Worm (Caenorhabditis elegans) whole organism, L3 larva: ENCODE data around the gene plk-3.
A peak's percentile ranks its signal among the peaks of the same experiment; 100 is the strongest.

Source experiments
- ama-1 ChIP-seq: fragments of 150-350 bp; optimal IDR thresholded peaks from 2 replicates; lab custom pipeline; 2018
- lin-39 ChIP-seq: fragments of 150-350 bp; optimal IDR thresholded peaks from 2 replicates; lab custom pipeline; 2018; ENCODE audit warnings: missing biosample characterization, missing genetic modification reagents, missing genetic modification characterization
- lsy-12 ChIP-seq: sonication (generic microtip); optimal IDR thresholded peaks from 2 replicates; lab custom pipeline; 2016; ENCODE audit warnings: mild to moderate bottlenecking, missing genetic modification characterization, missing compliant biosample characterization
- nfya-1 ChIP-seq: sonication (generic microtip); optimal IDR thresholded peaks from 2 replicates; lab custom pipeline; 2017; ENCODE audit warnings: missing genetic modification characterization, mild to moderate bottlenecking, missing compliant biosample characterization, antibody characterized with exemption, moderate library complexity; ENCODE audit not compliant: insufficient read depth
- nhr-11 ChIP-seq: fragments of 150-350 bp; optimal IDR thresholded peaks from 2 replicates; lab custom pipeline; 2014; ENCODE audit warnings: missing biosample characterization, missing genetic modification characterization
- nhr-23 ChIP-seq: fragments of 150-350 bp; optimal IDR thresholded peaks from 2 replicates; lab custom pipeline; 2014; ENCODE audit warnings: missing biosample characterization, missing genetic modification reagents, missing genetic modification characterization
- nhr-28 ChIP-seq: fragments of 150-350 bp; optimal IDR thresholded peaks from 2 replicates; lab custom pipeline; 2014; ENCODE audit warnings: missing biosample characterization, missing genetic modification characterization
- nhr-43 ChIP-seq: sonication (generic microtip); optimal IDR thresholded peaks from 2 replicates; lab custom pipeline; 2016; ENCODE audit warnings: mild to moderate bottlenecking, missing genetic modification characterization, missing compliant biosample characterization; ENCODE audit not compliant: poor library complexity, severe bottlenecking
- pqm-1 ChIP-seq: fragments of 150-350 bp; optimal IDR thresholded peaks from 2 replicates; lab custom pipeline; 2017; ENCODE audit warnings: missing biosample characterization, missing genetic modification characterization, inconsistent platforms
- skn-1 ChIP-seq: fragments of 150-350 bp; optimal IDR thresholded peaks from 2 replicates; lab custom pipeline; 2014; ENCODE audit warnings: missing biosample characterization, missing genetic modification characterization
- ztf-11 ChIP-seq: fragments of 150-350 bp; optimal IDR thresholded peaks from 2 replicates; lab custom pipeline; 2014; ENCODE audit warnings: missing biosample characterization, missing genetic modification characterization

ce11 chrIV:7440238-7440637, 32.8 kb downstream of the plk-3 start:
- TF ChIP-seq skn-1 (no peak), ztf-11 (tag; lab: Kevin White, UChicago) (no peak), lsy-12 (tag; lab: Kevin White, UChicago) (no peak), ama-1 (no peak), pqm-1 (tag; lab: Kevin White, UChicago) (no peak), nhr-28 (no peak), nhr-43 (tag; lab: Kevin White, UChicago) (peak; percentile 8), nhr-11 (no peak), nhr-23 (tag; lab: Kevin White, UChicago) (no peak), lin-39 (tag; lab: Kevin White, UChicago) (no peak), nfya-1 (tag; lab: Kevin White, UChicago) (no peak)
